Fruit fly (Drosophila melanogaster) whole organism, embryonic: ENCODE results near the gene sick.

Source experiments
- Atf6 ChIP-seq: fragments of 200-800 bp; sonication (Bioruptor generic); IDR thresholded peaks from 2 replicates; pipeline ENCODE4 v1.3.6; 2022; ENCODE audit warnings: missing biosample characterization, missing genetic modification characterization
- CG10147 ChIP-seq: fragments of 200-800 bp; sonication (Bioruptor generic); optimal IDR thresholded peaks from 2 replicates; lab custom pipeline; 2019; ENCODE audit warnings: missing biosample characterization, mild to moderate bottlenecking, missing genetic modification characterization, moderate library complexity
- CG12104 ChIP-seq: fragments of 200-800 bp; sonication (Bioruptor generic); optimal IDR thresholded peaks from 3 replicates; lab custom pipeline; 2016; ENCODE audit warnings: missing biosample characterization, missing genetic modification characterization
- CG12155 ChIP-seq: fragments of 200-800 bp; sonication (Bioruptor generic); optimal IDR thresholded peaks from 3 replicates; lab custom pipeline; 2016; ENCODE audit warnings: missing biosample characterization, missing genetic modification characterization
- CG13123 ChIP-seq: fragments of 200-800 bp; sonication (Bioruptor generic); optimal IDR thresholded peaks from 2 replicates; lab custom pipeline; 2016; ENCODE audit warnings: missing biosample characterization, missing genetic modification characterization
- CG13775 ChIP-seq: fragments of 200-800 bp; sonication (Bioruptor generic); optimal IDR thresholded peaks from 3 replicates; lab custom pipeline; 2017; ENCODE audit warnings: missing biosample characterization, mild to moderate bottlenecking, missing genetic modification characterization
- CG14710 ChIP-seq: fragments of 200-800 bp; sonication (Bioruptor generic); optimal IDR thresholded peaks from 3 replicates; lab custom pipeline; 2019; ENCODE audit warnings: missing biosample characterization, mild to moderate bottlenecking, missing genetic modification characterization, moderate library complexity
- CG1832 ChIP-seq: fragments of 200-800 bp; sonication (Bioruptor generic); optimal IDR thresholded peaks from 2 replicates; lab custom pipeline; 2017; ENCODE audit warnings: missing biosample characterization, mild to moderate bottlenecking, missing genetic modification characterization, inconsistent platforms
- CG18599 ChIP-seq: fragments of 200-800 bp; sonication (Bioruptor generic); optimal IDR thresholded peaks from 3 replicates; lab custom pipeline; 2017; ENCODE audit warnings: missing biosample characterization, missing genetic modification characterization, mild to moderate bottlenecking, moderate library complexity, missing genetic modification reagents
- CG2199 ChIP-seq: fragments of 200-800 bp; sonication (Bioruptor generic); IDR thresholded peaks from 3 replicates; pipeline ENCODE4 v1.3.6; 2022; ENCODE audit warnings: missing biosample characterization, missing genetic modification characterization
- CG2712 ChIP-seq: fragments of 200-800 bp; optimal IDR thresholded peaks from 3 replicates; lab custom pipeline; 2019; ENCODE audit warnings: missing biosample characterization, mild to moderate bottlenecking, missing genetic modification characterization, moderate library complexity
- CG3065 ChIP-seq: fragments of 200-800 bp; sonication (Bioruptor generic); optimal IDR thresholded peaks from 2 replicates; lab custom pipeline; 2016; ENCODE audit warnings: missing biosample characterization, missing genetic modification characterization
- CG42726 ChIP-seq: fragments of 200-800 bp; sonication (Bioruptor generic); IDR thresholded peaks from 2 replicates; pipeline ENCODE4 v1.3.6; 2022; ENCODE audit warnings: missing biosample characterization, missing genetic modification characterization; ENCODE audit not compliant: partially characterized antibody
- CG4282 ChIP-seq: fragments of 200-800 bp; sonication (Bioruptor generic); optimal IDR thresholded peaks from 2 replicates; lab custom pipeline; 2016; ENCODE audit warnings: missing biosample characterization, missing genetic modification characterization
- CG5245 ChIP-seq: fragments of 200-800 bp; sonication (Bioruptor generic); optimal IDR thresholded peaks from 3 replicates; lab custom pipeline; 2016; ENCODE audit warnings: missing biosample characterization, missing genetic modification characterization
- CG6254 ChIP-seq: fragments of 200-800 bp; sonication (Bioruptor generic); optimal IDR thresholded peaks from 3 replicates; lab custom pipeline; 2017; ENCODE audit warnings: mild to moderate bottlenecking, missing biosample characterization, missing genetic modification reagents, missing genetic modification characterization
- CG8290 ChIP-seq, 3 experiments: fragments of 200-800 bp; sonication (Bioruptor generic); optimal IDR thresholded peaks; 2 replicates each; lab custom pipeline; 2016 to 2019; ENCODE audit warnings: missing biosample characterization in 3 of 3, missing genetic modification characterization in 3 of 3, mild to moderate bottlenecking in 2 of 3, moderate library complexity in 1 of 3
- CG8388 ChIP-seq: fragments of 200-800 bp; sonication (Bioruptor generic); optimal IDR thresholded peaks from 2 replicates; lab custom pipeline; 2019; ENCODE audit warnings: missing biosample characterization, mild to moderate bottlenecking, missing genetic modification characterization, moderate library complexity
- D19B ChIP-seq: fragments of 200-800 bp; sonication (Bioruptor generic); optimal IDR thresholded peaks from 2 replicates; lab custom pipeline; 2017; ENCODE audit warnings: missing biosample characterization, mild to moderate bottlenecking, missing genetic modification characterization
- Doc2 ChIP-seq: fragments of 200-800 bp; sonication (Bioruptor generic); IDR thresholded peaks from 2 replicates; pipeline ENCODE4 v1.3.6; 2022; ENCODE audit warnings: missing biosample characterization, missing genetic modification characterization
- Ets65A ChIP-seq: fragments of 200-800 bp; sonication (Bioruptor generic); peaks from one replicate; lab custom pipeline; 2016; ENCODE audit warnings: missing biosample characterization, missing genetic modification characterization
- Hr51 ChIP-seq, 2 experiments: fragments of 200-800 bp; sonication (Bioruptor generic); optimal IDR thresholded peaks; 2 replicates in 1 of 2; 3 replicates in 1 of 2; lab custom pipeline; 2016 to 2018; ENCODE audit warnings: missing biosample characterization in 2 of 2, missing genetic modification characterization in 2 of 2, mild to moderate bottlenecking in 1 of 2, moderate library complexity in 1 of 2
- Jarid2 ChIP-seq: fragments of 200-800 bp; sonication (Bioruptor generic); optimal IDR thresholded peaks from 3 replicates; lab custom pipeline; 2017; ENCODE audit warnings: mild to moderate bottlenecking, missing biosample characterization, missing genetic modification reagents, missing genetic modification characterization
- MBD-R2 ChIP-seq: fragments of 200-800 bp; sonication (Bioruptor generic); IDR thresholded peaks from 2 replicates; pipeline ENCODE4 v1.3.6; 2022; ENCODE audit warnings: missing biosample characterization, missing genetic modification characterization
- NfI ChIP-seq: fragments of 200-800 bp; sonication (Bioruptor generic); optimal IDR thresholded peaks from 3 replicates; lab custom pipeline; 2018; ENCODE audit warnings: missing biosample characterization, mild to moderate bottlenecking, missing genetic modification characterization, moderate library complexity
- Ptx1 ChIP-seq: fragments of 200-800 bp; sonication (Bioruptor generic); IDR thresholded peaks from 2 replicates; pipeline ENCODE4 v1.3.6; 2022; ENCODE audit warnings: missing biosample characterization, missing genetic modification characterization
- Sry-δ ChIP-seq: fragments of 200-800 bp; sonication (Bioruptor generic); optimal IDR thresholded peaks from 2 replicates; lab custom pipeline; 2016; ENCODE audit warnings: missing biosample characterization, missing genetic modification characterization
- Trl ChIP-seq, 3 experiments: fragments of >200 bp in 2 of 3; fragments of 200-800 bp in 1 of 3; sonication (Bioruptor generic) in 1 of 3; optimal IDR thresholded peaks; 2 replicates in 1 of 3; 3 replicates in 2 of 3; lab custom pipeline; 2016 to 2017; ENCODE audit warnings: missing biosample characterization in 1 of 3, missing genetic modification characterization in 1 of 3
- bbx ChIP-seq: fragments of 200-800 bp; sonication (Bioruptor generic); IDR thresholded peaks from 2 replicates; pipeline ENCODE4 v1.3.6; 2022; ENCODE audit warnings: missing biosample characterization, missing genetic modification characterization; ENCODE audit not compliant: partially characterized antibody
- br ChIP-seq: fragments of >200 bp; optimal IDR thresholded peaks from 2 replicates; lab custom pipeline; 2017
- chinmo ChIP-seq: fragments of 200-800 bp; sonication (Bioruptor generic); IDR thresholded peaks from 4 replicates; pipeline ENCODE4 v1.3.6; 2022; ENCODE audit warnings: missing biosample characterization, missing genetic modification characterization; ENCODE audit not compliant: partially characterized antibody
- danr ChIP-seq: fragments of 200-800 bp; sonication (Bioruptor generic); IDR thresholded peaks from 2 replicates; pipeline ENCODE4 v1.3.6; 2022; ENCODE audit warnings: missing biosample characterization, missing genetic modification characterization
- dati ChIP-seq: fragments of 200-800 bp; sonication (Bioruptor generic); IDR thresholded peaks from 2 replicates; pipeline ENCODE4 v1.3.6; 2022; ENCODE audit warnings: missing biosample characterization, missing genetic modification characterization
- eve ChIP-seq, 2 experiments: fragments of >200 bp; optimal IDR thresholded peaks; 2 replicates each; lab custom pipeline; 2017; ENCODE audit warnings: missing biosample characterization in 2 of 2, missing genetic modification characterization in 2 of 2
- eyg ChIP-seq: fragments of 200-800 bp; sonication (Bioruptor generic); optimal IDR thresholded peaks from 3 replicates; lab custom pipeline; 2016; ENCODE audit warnings: missing biosample characterization, missing genetic modification characterization
- gcm ChIP-seq: fragments of 200-800 bp; sonication (Bioruptor generic); optimal IDR thresholded peaks from 2 replicates; lab custom pipeline; 2019; ENCODE audit warnings: missing biosample characterization, mild to moderate bottlenecking, missing genetic modification characterization, moderate library complexity
- gem ChIP-seq: fragments of 200-800 bp; sonication (Bioruptor generic); optimal IDR thresholded peaks from 2 replicates; lab custom pipeline; 2019; ENCODE audit warnings: missing biosample characterization, mild to moderate bottlenecking, missing genetic modification characterization, moderate library complexity
- her ChIP-seq: fragments of 200-800 bp; sonication (Bioruptor generic); optimal IDR thresholded peaks from 2 replicates; lab custom pipeline; 2016; ENCODE audit warnings: missing biosample characterization, missing genetic modification characterization
- ind ChIP-seq: fragments of 200-800 bp; sonication (Bioruptor generic); optimal IDR thresholded peaks from 3 replicates; lab custom pipeline; 2016; ENCODE audit warnings: missing biosample characterization, missing genetic modification characterization
- luna ChIP-seq: fragments of 200-800 bp; sonication (Bioruptor generic); optimal IDR thresholded peaks from 2 replicates; lab custom pipeline; 2016; ENCODE audit warnings: missing biosample characterization, missing genetic modification characterization
- maf-S ChIP-seq: fragments of 200-800 bp; sonication (Bioruptor generic); optimal IDR thresholded peaks from 2 replicates; lab custom pipeline; 2016; ENCODE audit warnings: missing biosample characterization, missing genetic modification characterization
- mam ChIP-seq: fragments of 200-800 bp; sonication (Bioruptor generic); optimal IDR thresholded peaks from 3 replicates; lab custom pipeline; 2016; ENCODE audit warnings: missing biosample characterization, missing genetic modification characterization
- nau ChIP-seq: fragments of 200-800 bp; sonication (Bioruptor generic); optimal IDR thresholded peaks from 3 replicates; lab custom pipeline; 2017; ENCODE audit warnings: missing biosample characterization, mild to moderate bottlenecking, missing genetic modification characterization, missing genetic modification reagents
- pb ChIP-seq: fragments of 200-800 bp; sonication (Bioruptor generic); optimal IDR thresholded peaks from 3 replicates; lab custom pipeline; 2016; ENCODE audit warnings: missing biosample characterization, missing genetic modification characterization
- ssp ChIP-seq: fragments of 200-800 bp; sonication (Bioruptor generic); IDR thresholded peaks from 2 replicates; pipeline ENCODE4 v1.3.6; 2022; ENCODE audit warnings: missing biosample characterization, missing genetic modification characterization
- twi ChIP-seq: fragments of 200-800 bp; optimal IDR thresholded peaks from 2 replicates; lab custom pipeline; 2019; ENCODE audit warnings: missing biosample characterization, mild to moderate bottlenecking, missing genetic modification characterization, moderate library complexity
- wdn ChIP-seq: fragments of 200-800 bp; sonication (Bioruptor generic); IDR thresholded peaks from 2 replicates; pipeline ENCODE4 v1.3.6; 2022; ENCODE audit warnings: missing biosample characterization, missing genetic modification characterization
- zf30C ChIP-seq: fragments of 200-800 bp; sonication (Bioruptor generic); optimal IDR thresholded peaks from 3 replicates; lab custom pipeline; 2018; ENCODE audit warnings: missing biosample characterization, mild to moderate bottlenecking, missing genetic modification characterization

sick gene

DNA sequence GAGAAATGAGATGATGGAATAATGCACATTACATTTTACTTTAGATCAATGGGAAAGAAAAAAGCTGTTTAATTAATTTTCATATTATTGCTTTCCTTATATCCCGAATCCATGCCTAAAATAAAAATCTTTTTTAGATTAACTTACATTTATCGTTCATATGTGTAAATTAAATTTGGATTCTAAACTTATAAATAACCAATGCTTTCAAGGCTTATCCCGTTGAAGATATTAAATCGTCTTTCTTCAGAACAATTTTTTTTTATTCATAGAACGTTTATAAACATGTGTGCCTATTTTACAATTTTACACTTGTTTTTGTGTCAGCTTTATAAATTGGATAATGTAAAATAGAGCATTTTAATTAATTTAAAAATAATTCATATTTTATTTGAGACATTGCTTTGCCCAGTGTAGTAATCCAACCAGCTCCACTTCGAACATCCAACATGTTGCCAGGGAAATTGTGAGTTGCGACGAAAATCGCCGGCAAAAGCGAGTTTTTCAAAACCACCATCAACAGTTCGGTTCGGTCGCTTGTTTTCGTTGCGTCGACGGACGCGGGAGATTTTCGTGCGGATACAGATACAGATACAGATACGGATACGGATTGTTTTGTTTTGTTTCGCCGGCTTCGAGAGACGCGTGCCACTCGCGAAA is 99.5 kb downstream of the sick start (continued):
- TF ChIP-seq CG8388 (GFP tag; lab: Kevin White, UChicago) = peak; percentile 84
- peak; percentile 92 for TF ChIP-seq Ets65A (GFP tag; lab: Kevin White, UChicago)
- TF ChIP-seq Doc2 (GFP tag; lab: Robert Waterston, UW) = no peak
- no peak for TF ChIP-seq eyg (GFP tag; lab: Kevin White, UChicago)
- TF ChIP-seq CG12155 (GFP tag; lab: Kevin White, UChicago) = peak; percentile 45
- peak; percentile 70 for TF ChIP-seq CG8290 (GFP tag; optimal IDR thresholded peaks at IDR 0.05; lab: Kevin White, UChicago)
- peak in 1 of 2 experiments; percentile 41 for TF ChIP-seq CG8290 (tag; optimal IDR thresholded peaks at IDR 0.05; lab: Kevin White, UChicago)
- TF ChIP-seq CG13775 (GFP tag; lab: Kevin White, UChicago) = peak; percentile 79
- no peak for TF ChIP-seq mam (GFP tag; lab: Kevin White, UChicago)
- no peak for TF ChIP-seq chinmo (GFP tag; lab: Robert Waterston, UW)
- no peak; the same call in 1 of the 2 replicates for TF ChIP-seq ssp (GFP tag; lab: Robert Waterston, UW)
- peak; percentile 46; the same call in 1 of the 2 replicates for TF ChIP-seq Atf6 (GFP tag; lab: Robert Waterston, UW)
- peak; percentile 35 for TF ChIP-seq nau (GFP tag; lab: Kevin White, UChicago)
- no peak for TF ChIP-seq MBD-R2 (GFP tag; lab: Robert Waterston, UW)
- peak; percentile 78 for TF ChIP-seq CG6254 (GFP tag; lab: Kevin White, UChicago)
- TF ChIP-seq dati (GFP tag; lab: Robert Waterston, UW) = no peak
- TF ChIP-seq danr (GFP tag; lab: Robert Waterston, UW) = peak; percentile 36; the same call in 1 of the 2 replicates
- peak; percentile 17 for TF ChIP-seq CG3065 (GFP tag; lab: Kevin White, UChicago)
- peak; percentile 81 for TF ChIP-seq gcm
- TF ChIP-seq Trl (optimal IDR thresholded peaks at IDR 0.05; lab: Kevin White, UChicago) = no peak
- no peak for TF ChIP-seq Trl (GFP tag; optimal IDR thresholded peaks at IDR 0.05; lab: Kevin White, UChicago)
- peak in 1 of 2 experiments; percentile 82 for TF ChIP-seq eve (GFP tag; optimal IDR thresholded peaks at IDR 0.05; lab: Kevin White, UChicago)
- 0 out of 3 replicates have a peak, but pooled peaks have one; percentile 61 for TF ChIP-seq CG2199 (GFP tag; lab: Robert Waterston, UW)
- TF ChIP-seq Sry-δ (GFP tag; lab: Kevin White, UChicago) = no peak
- TF ChIP-seq bbx (GFP tag; lab: Robert Waterston, UW) = peak; percentile 45; the same call in 1 of the 2 replicates
- TF ChIP-seq CG2712 (tag; lab: Kevin White, UChicago) = peak; percentile 90
- TF ChIP-seq CG42726 (GFP tag; lab: Robert Waterston, UW) = no peak
- no peak for TF ChIP-seq br
- peak; percentile 79 for TF ChIP-seq zf30C (GFP tag; lab: Kevin White, UChicago)
- TF ChIP-seq Hr51 (GFP tag; optimal IDR thresholded peaks at IDR 0.05; lab: Kevin White, UChicago) = peak in 1 of 2 experiments; percentile 87
- no peak for TF ChIP-seq pb (GFP tag; lab: Kevin White, UChicago)
- TF ChIP-seq CG10147 (GFP tag; lab: Kevin White, UChicago) = peak; percentile 47
- no peak for TF ChIP-seq wdn
- peak; percentile 31 for TF ChIP-seq D19B (GFP tag; lab: Kevin White, UChicago)
- peak; percentile 19 for TF ChIP-seq NfI
- TF ChIP-seq gem (tag; lab: Kevin White, UChicago) = peak; percentile 92
- TF ChIP-seq maf-S (GFP tag; lab: Kevin White, UChicago) = no peak
- peak; percentile 68 for TF ChIP-seq CG18599
- peak; percentile 55 for TF ChIP-seq CG12104 (GFP tag; lab: Kevin White, UChicago)
- TF ChIP-seq Jarid2 (GFP tag; lab: Kevin White, UChicago) = peak; percentile 92
- no peak for TF ChIP-seq her
- peak; percentile 70 for TF ChIP-seq ind
- TF ChIP-seq twi = peak; percentile 53
- peak; percentile 39 for TF ChIP-seq CG13123 (GFP tag; lab: Kevin White, UChicago)
- no peak for TF ChIP-seq CG4282
- peak; percentile 91 for TF ChIP-seq CG14710
- peak; percentile 27 for TF ChIP-seq CG5245 (GFP tag; lab: Kevin White, UChicago)
- peak; percentile 65 for TF ChIP-seq Ptx1 (GFP tag; lab: Robert Waterston, UW)
- TF ChIP-seq CG1832 (GFP tag; lab: Kevin White, UChicago) = no peak
- no peak for TF ChIP-seq luna (GFP tag; lab: Kevin White, UChicago)
